Fruit fly (Drosophila melanogaster): ENCODE data around the gene CG43880.

The CG43880 gene

dm6 chr3L:7934200-7934599 lies 11.9 kb downstream of the CG43880 start:
- TF ChIP-seq tj (GFP tag; optimal IDR thresholded peaks at IDR 0.05), result no peak
- peak; percentile 47 for TF ChIP-seq kay (GFP tag; ENCODE audit: borderline replicate concordance)
- TF ChIP-seq cic (GFP tag; optimal IDR thresholded peaks at IDR 0.05), result no peak
- TF ChIP-seq CG33017 (tag; optimal IDR thresholded peaks at IDR 0.05), result no peak
- TF ChIP-seq Mnt (GFP tag; optimal IDR thresholded peaks at IDR 0.05), result peak; percentile 32
- no peak for TF ChIP-seq CG1620 (GFP tag; optimal IDR thresholded peaks at IDR 0.05)

dm6 chr3L:7915808-7916619 lies 30.1 kb downstream of the CG43880 start:
- no peak for TF ChIP-seq CG1620 (GFP tag; optimal IDR thresholded peaks at IDR 0.05)
- TF ChIP-seq CG12768 (GFP tag; optimal IDR thresholded peaks at IDR 0.05), result no peak
- no peak for TF ChIP-seq ovo (GFP tag; optimal IDR thresholded peaks at IDR 0.05)
- no peak for TF ChIP-seq kay (GFP tag; ENCODE audit: borderline replicate concordance)
- no peak for TF ChIP-seq Hr96 (GFP tag; optimal IDR thresholded peaks at IDR 0.05)

dm6 chr3L:7914969-7915596 lies 31.0 kb downstream of the CG43880 start, which contains the start of gene Tmem43:
Gene Tmem43, minus strand, starts transcription at chr3L:7915120.
- TF ChIP-seq CG1620 (GFP tag; optimal IDR thresholded peaks at IDR 0.05), result no peak
- peak; percentile 39 for TF ChIP-seq bab1 (GFP tag; optimal IDR thresholded peaks at IDR 0.05)

- no peak for TF ChIP-seq tj (GFP tag; optimal IDR thresholded peaks at IDR 0.05)
- peak; percentile 3 for TF ChIP-seq CG14711 (tag; optimal IDR thresholded peaks at IDR 0.05)
- no peak for TF ChIP-seq kay (GFP tag; ENCODE audit: borderline replicate concordance)
- TF ChIP-seq CG1620 (GFP tag; optimal IDR thresholded peaks at IDR 0.05), result peak; percentile 19
- no peak for TF ChIP-seq pad (GFP tag; optimal IDR thresholded peaks at IDR 0.05)
- TF ChIP-seq Crg-1 (GFP tag; optimal IDR thresholded peaks at IDR 0.05), result peak; percentile 35
- TF ChIP-seq bab1 (GFP tag; optimal IDR thresholded peaks at IDR 0.05), result peak; percentile 45
- TF ChIP-seq CG33017 (tag; optimal IDR thresholded peaks at IDR 0.05), result peak; percentile 25
- no peak for TF ChIP-seq Clk (GFP tag; optimal IDR thresholded peaks at IDR 0.05)
- peak; percentile 46 for TF ChIP-seq toe (GFP tag; optimal IDR thresholded peaks at IDR 0.05)
- TF ChIP-seq CG7045 (GFP tag; optimal IDR thresholded peaks at IDR 0.05), result peak; percentile 24
- peak; percentile 20 for TF ChIP-seq Mnt (GFP tag; optimal IDR thresholded peaks at IDR 0.05)
- peak; percentile 30 for TF ChIP-seq CG11617 (GFP tag; optimal IDR thresholded peaks at IDR 0.05)
- TF ChIP-seq CG7101 (tag; optimal IDR thresholded peaks at IDR 0.05), result peak; percentile 27
- TF ChIP-seq cic (GFP tag; optimal IDR thresholded peaks at IDR 0.05), result no peak
- no peak for TF ChIP-seq Hr96 (GFP tag; optimal IDR thresholded peaks at IDR 0.05)
- TF ChIP-seq CG12768 (GFP tag; optimal IDR thresholded peaks at IDR 0.05), result peak; percentile 43
- no peak for TF ChIP-seq ovo (GFP tag; optimal IDR thresholded peaks at IDR 0.05)
- TF ChIP-seq CG5204 (GFP tag; optimal IDR thresholded peaks at IDR 0.05), result peak; percentile 28
- no peak for TF ChIP-seq cnc (optimal IDR thresholded peaks at IDR 0.05)
These were observed 34.2 kb downstream of the CG43880 start, which contains the start of the genes pbl and CG8281 for dm6 chr3L:7911765-7912556. Gene pbl, minus strand, starts transcription at chr3L:7911954. Gene CG8281, plus strand, starts transcription at chr3L:7912463.

dm6 chr3L:7910916-7911467 lies 35.1 kb downstream of the CG43880 start:
- TF ChIP-seq Clk (GFP tag; optimal IDR thresholded peaks at IDR 0.05) (no peak), CG1620 (GFP tag; optimal IDR thresholded peaks at IDR 0.05) (no peak), pad (GFP tag; optimal IDR thresholded peaks at IDR 0.05) (peak; percentile 95), toe (GFP tag; optimal IDR thresholded peaks at IDR 0.05) (no peak), bab1 (GFP tag; optimal IDR thresholded peaks at IDR 0.05) (no peak), kay (GFP tag; ENCODE audit: borderline replicate concordance) (no peak), CG33017 (tag; optimal IDR thresholded peaks at IDR 0.05) (no peak), Mnt (GFP tag; optimal IDR thresholded peaks at IDR 0.05) (no peak)

- TF ChIP-seq Clk (GFP tag; optimal IDR thresholded peaks at IDR 0.05) (no peak), CG7045 (GFP tag; optimal IDR thresholded peaks at IDR 0.05) (no peak), CG14711 (tag; optimal IDR thresholded peaks at IDR 0.05) (no peak), cic (GFP tag; optimal IDR thresholded peaks at IDR 0.05) (no peak), bab1 (GFP tag; optimal IDR thresholded peaks at IDR 0.05) (no peak), toe (GFP tag; optimal IDR thresholded peaks at IDR 0.05) (no peak), kay (GFP tag; ENCODE audit: borderline replicate concordance) (no peak), pad (GFP tag; optimal IDR thresholded peaks at IDR 0.05) (no peak), ovo (GFP tag; optimal IDR thresholded peaks at IDR 0.05) (no peak), Mnt (GFP tag; optimal IDR thresholded peaks at IDR 0.05) (no peak), tj (GFP tag; optimal IDR thresholded peaks at IDR 0.05) (no peak), Crg-1 (GFP tag; optimal IDR thresholded peaks at IDR 0.05) (no peak), CG33017 (tag; optimal IDR thresholded peaks at IDR 0.05) (no peak)
These were observed 36.2 kb downstream of the CG43880 start for dm6 chr3L:7909695-7910463.

All from whole organism, adult.